Worm (Caenorhabditis elegans): ENCODE measurements around the gene str-116.

Gene str-116

DNA sequence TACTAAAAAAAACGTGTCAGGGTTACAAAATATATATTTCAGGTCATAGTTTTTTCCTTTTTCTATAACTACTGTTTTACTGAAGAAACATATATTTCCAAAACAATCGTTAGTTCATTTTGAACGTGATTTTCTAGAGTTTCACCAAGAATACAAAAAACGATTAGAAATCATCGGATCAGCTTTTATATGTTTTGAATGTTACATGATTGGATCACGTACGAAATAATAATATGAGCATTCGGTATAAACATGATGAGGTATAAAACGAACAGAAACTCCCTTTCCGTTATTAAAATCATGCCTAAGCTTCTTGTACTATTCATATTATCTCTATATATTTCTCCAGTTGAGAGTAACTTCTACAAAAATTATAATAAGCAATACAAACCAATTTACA is 6.1 kb downstream of the str-116 start, which contains the start of gene clec-223:
TSS of gene clec-223 (plus strand) at position 301 of the 400 bp plus-strand sequence.
- TF ChIP-seq lir-3 (tag; optimal IDR thresholded peaks at IDR 0.05; ENCODE audit: poor library complexity): no peak
- no peak for TF ChIP-seq unc-86 (tag; optimal IDR thresholded peaks at IDR 0.05)

DNA sequence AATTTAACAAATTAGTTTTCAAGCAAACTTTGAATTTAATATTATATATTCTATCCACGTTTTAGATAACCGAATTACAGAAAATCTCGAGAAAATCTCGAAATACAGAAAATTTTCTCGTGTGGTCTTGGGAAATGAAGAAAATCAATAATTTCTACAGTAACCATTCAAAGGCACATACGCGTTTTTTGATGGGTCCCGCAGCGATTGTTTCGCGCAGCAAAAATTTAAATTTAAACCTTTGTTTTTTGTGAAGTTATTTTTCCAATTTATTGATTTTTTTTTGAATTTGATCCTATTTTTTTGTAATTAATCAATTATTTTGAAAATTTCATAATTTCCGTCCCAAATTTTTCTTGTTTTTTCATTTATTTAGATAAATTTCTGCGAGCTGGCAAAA is 12.8 kb downstream of the str-116 start:
- TF ChIP-seq vab-15 (tag; optimal IDR thresholded peaks at IDR 0.05) (no peak), lin-14 (GFP tag; optimal IDR thresholded peaks at IDR 0.05) (no peak), egl-13 (tag; optimal IDR thresholded peaks at IDR 0.05) (no peak), nhr-11 (tag; optimal IDR thresholded peaks at IDR 0.05) (no peak), fkh-10 (GFP tag; optimal IDR thresholded peaks at IDR 0.05) (no peak), F16B12.6 (tag; optimal IDR thresholded peaks at IDR 0.05) (no peak), efl-1 (optimal IDR thresholded peaks at IDR 0.05) (no peak), efl-1 (GFP tag; optimal IDR thresholded peaks at IDR 0.05 in 1 of 2) (no peak), elt-3 (tag; optimal IDR thresholded peaks at IDR 0.05) (no peak), hpl-2 (GFP tag; optimal IDR thresholded peaks at IDR 0.05) (no peak), nhr-76 (tag; optimal IDR thresholded peaks at IDR 0.05) (no peak), unc-62 (GFP tag; optimal IDR thresholded peaks at IDR 0.05) (no peak), xbp-1 (tag; optimal IDR thresholded peaks at IDR 0.05) (no peak), ceh-90 (tag; optimal IDR thresholded peaks at IDR 0.05) (no peak), snu-23 (GFP tag; optimal IDR thresholded peaks at IDR 0.05) (no peak), hlh-4 (tag; optimal IDR thresholded peaks at IDR 0.05) (no peak), nhr-85 (tag) (no peak)

DNA sequence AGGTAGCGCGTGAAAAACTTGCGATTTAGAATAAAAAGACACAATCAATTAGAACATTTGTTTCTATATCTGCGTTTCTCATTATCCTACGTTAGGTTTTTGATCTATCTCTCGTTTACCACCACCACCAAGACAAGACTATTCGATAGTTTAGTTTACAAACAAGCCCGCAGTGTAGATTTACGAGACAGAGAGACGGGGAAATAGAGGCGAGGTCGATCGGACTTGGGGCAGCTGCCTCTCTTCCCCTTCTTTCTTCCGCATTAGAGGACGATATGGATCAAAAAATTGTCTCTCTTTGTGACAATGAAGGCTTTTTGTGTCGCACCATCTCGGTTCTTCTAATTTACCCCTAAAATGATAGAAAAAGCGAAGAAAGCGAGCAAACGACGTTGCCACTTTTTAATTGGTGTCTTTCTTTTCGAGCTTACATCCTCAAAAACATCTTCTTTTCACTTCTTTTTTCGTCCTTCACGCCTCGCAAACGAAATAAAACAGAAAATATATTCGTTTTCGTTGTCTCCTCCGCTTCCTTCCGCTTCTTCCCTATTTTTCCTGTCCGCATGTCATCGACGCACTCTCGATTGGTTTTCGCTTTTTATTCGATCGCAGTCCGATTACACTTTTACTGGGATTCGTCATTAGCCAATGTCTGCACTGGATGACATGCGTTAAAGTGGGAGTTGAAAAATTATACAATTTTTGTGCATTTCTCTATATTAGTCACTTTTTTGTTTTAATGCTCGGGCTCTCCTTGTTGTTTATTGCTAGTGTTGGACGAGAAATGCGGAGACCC is 14.8 kb downstream of the str-116 start:
- TF ChIP-seq lin-39 (tag; optimal IDR thresholded peaks at IDR 0.05) (no peak), nhr-47 (tag; optimal IDR thresholded peaks at IDR 0.05) (no peak), mdl-1 (tag; optimal IDR thresholded peaks at IDR 0.05) (no peak), ztf-11 (tag; optimal IDR thresholded peaks at IDR 0.05) (no peak), sox-4 (tag; optimal IDR thresholded peaks at IDR 0.05) (no peak), nhr-77 (tag; optimal IDR thresholded peaks at IDR 0.05) (no peak), elt-3 (tag; optimal IDR thresholded peaks at IDR 0.05) (peak in 1 of 6 experiments; percentile 27), lsy-2 (tag; optimal IDR thresholded peaks at IDR 0.05) (peak in 1 of 2 experiments; percentile 11), nhr-71 (tag; optimal IDR thresholded peaks at IDR 0.05) (no peak), dpl-1 (GFP tag; optimal IDR thresholded peaks at IDR 0.05) (peak in 1 of 3 experiments; percentile 9), snu-23 (GFP tag; optimal IDR thresholded peaks at IDR 0.05) (peak; percentile 46), blmp-1 (tag; optimal IDR thresholded peaks at IDR 0.05) (peak; percentile 97), lin-15B (tag; optimal IDR thresholded peaks at IDR 0.05) (no peak), sptf-1 (tag; optimal IDR thresholded peaks at IDR 0.05) (no peak), C16A3.4 (tag; optimal IDR thresholded peaks at IDR 0.05) (no peak), nhr-237 (tag; optimal IDR thresholded peaks at IDR 0.05) (no peak), nhr-85 (tag) (peak; percentile 37), nhr-19 (GFP tag; conservative IDR thresholded peaks at IDR 0.05) (no peak), ama-1 (optimal IDR thresholded peaks at IDR 0.05) (no peak), nhr-12 (tag; optimal IDR thresholded peaks at IDR 0.05) (no peak), unc-130 (tag; optimal IDR thresholded peaks at IDR 0.05) (peak; percentile 5), mef-2 (tag; optimal IDR thresholded peaks at IDR 0.05) (no peak), pax-3 (tag; optimal IDR thresholded peaks at IDR 0.05) (no peak), fos-1 (tag; optimal IDR thresholded peaks at IDR 0.05) (no peak), hlh-17 (GFP tag; optimal IDR thresholded peaks at IDR 0.05; ENCODE audit: borderline replicate concordance) (no peak), lin-14 (GFP tag; optimal IDR thresholded peaks at IDR 0.05) (peak; percentile 78), efl-3 (GFP tag; optimal IDR thresholded peaks at IDR 0.05) (no peak), lin-13 (GFP tag; optimal IDR thresholded peaks at IDR 0.05) (no peak), tlp-1 (tag; optimal IDR thresholded peaks at IDR 0.05) (no peak), nhr-76 (tag; optimal IDR thresholded peaks at IDR 0.05) (no peak), mab-9 (GFP tag; IDR thresholded peaks at IDR 0.05) (no peak), sup-37 (GFP tag; optimal IDR thresholded peaks at IDR 0.05) (no peak), mep-1 (tag; optimal IDR thresholded peaks at IDR 0.05) (peak; percentile 66), ceh-90 (tag; optimal IDR thresholded peaks at IDR 0.05) (no peak), irx-1 (tag; optimal IDR thresholded peaks at IDR 0.05) (peak; percentile 21), nhr-20 (tag; optimal IDR thresholded peaks at IDR 0.05) (peak; percentile 62)
